Fruit fly (Drosophila melanogaster): ENCODE measurements around the gene CG8773.

Gene CG8773

dm6 chr3R:13319873-13320272, 25.3 kb downstream of the CG8773 start (continued):
- peak; percentile 24; the same call in 1 of the 2 replicates for TF ChIP-seq Rfx (GFP tag; IDR thresholded peaks at IDR 0.05)
- TF ChIP-seq row (GFP tag; IDR thresholded peaks at IDR 0.05) = no peak
- TF ChIP-seq Neu2 (GFP tag; optimal IDR thresholded peaks at IDR 0.05; ENCODE audit: borderline replicate concordance) = no peak
- no peak for TF ChIP-seq hbn (GFP tag; IDR thresholded peaks at IDR 0.05; ENCODE audit: partially characterized antibody)
- TF ChIP-seq CG12744 (GFP tag; optimal IDR thresholded peaks at IDR 0.05) = peak; percentile 31
- TF ChIP-seq CG13624 (GFP tag; optimal IDR thresholded peaks at IDR 0.05) = no peak
- TF ChIP-seq Nf-YB (GFP tag; optimal IDR thresholded peaks at IDR 0.05) = no peak
- TF ChIP-seq gt (GFP tag; IDR thresholded peaks at IDR 0.05) = no peak
- TF ChIP-seq C15 (GFP tag; IDR thresholded peaks at IDR 0.05) = no peak
- no peak for TF ChIP-seq jumu (GFP tag; optimal IDR thresholded peaks at IDR 0.05)
- TF ChIP-seq zfh1 (GFP tag; IDR thresholded peaks at IDR 0.05) = no peak
- peak; percentile 52 for TF ChIP-seq PHDP (tag; optimal IDR thresholded peaks at IDR 0.05)
- TF ChIP-seq odd (GFP tag; optimal IDR thresholded peaks at IDR 0.05) = peak; percentile 29
- TF ChIP-seq dan (GFP tag; IDR thresholded peaks at IDR 0.05) = no peak
- no peak for TF ChIP-seq CG15514 (GFP tag; optimal IDR thresholded peaks at IDR 0.05)
- no peak for TF ChIP-seq emc (GFP tag; optimal IDR thresholded peaks at IDR 0.05)
- no peak for TF ChIP-seq Dip3 (GFP tag; optimal IDR thresholded peaks at IDR 0.05)
- TF ChIP-seq Optix (GFP tag; IDR thresholded peaks at IDR 0.05) = no peak
- no peak for TF ChIP-seq cg (GFP tag; optimal IDR thresholded peaks at IDR 0.05)
- no peak for TF ChIP-seq fd96Cb (tag; optimal IDR thresholded peaks at IDR 0.05)
- no peak for TF ChIP-seq gcm2 (GFP tag; optimal IDR thresholded peaks at IDR 0.05)
- TF ChIP-seq sna (GFP tag; IDR thresholded peaks at IDR 0.05; ENCODE audit: partially characterized antibody) = no peak
- no peak for TF ChIP-seq CG8089 (GFP tag; optimal IDR thresholded peaks at IDR 0.05)
- TF ChIP-seq CG4328 (GFP tag; optimal IDR thresholded peaks at IDR 0.05) = no peak
- no peak for TF ChIP-seq chm (GFP tag; IDR thresholded peaks at IDR 0.05)
- TF ChIP-seq CG32767 (GFP tag; IDR thresholded peaks at IDR 0.05) = 0 out of 2 replicates have a peak, but pooled peaks have one; percentile 39
- no peak for TF ChIP-seq Hr3 (GFP tag; optimal IDR thresholded peaks at IDR 0.05)
- no peak for TF ChIP-seq ken (GFP tag; IDR thresholded peaks at IDR 0.05)
- TF ChIP-seq CG10274 (GFP tag; optimal IDR thresholded peaks at IDR 0.05) = no peak
- TF ChIP-seq br (optimal IDR thresholded peaks at IDR 0.05) = no peak
- TF ChIP-seq Lhr (GFP tag; optimal IDR thresholded peaks at IDR 0.05) = peak; percentile 4
- TF ChIP-seq CG17328 (GFP tag; IDR thresholded peaks at IDR 0.05) = no peak
- no peak for TF ChIP-seq Side (GFP tag; optimal IDR thresholded peaks at IDR 0.05)
- no peak for TF ChIP-seq CG1233 (GFP tag; optimal IDR thresholded peaks at IDR 0.05)
- TF ChIP-seq kni (GFP tag; optimal IDR thresholded peaks at IDR 0.05) = no peak
- peak; percentile 8 for TF ChIP-seq CG12659 (GFP tag; optimal IDR thresholded peaks at IDR 0.05)
- peak; percentile 5 for TF ChIP-seq CG9437 (GFP tag; optimal IDR thresholded peaks at IDR 0.05)
- TF ChIP-seq CG4730 (GFP tag; IDR thresholded peaks at IDR 0.05) = no peak
- TF ChIP-seq sob (GFP tag; IDR thresholded peaks at IDR 0.05) = no peak
- TF ChIP-seq vfl (GFP tag; optimal IDR thresholded peaks at IDR 0.05) = no peak
- TF ChIP-seq unpg (GFP tag; optimal IDR thresholded peaks at IDR 0.05) = no peak
- no peak for TF ChIP-seq MTF-1 (GFP tag; optimal IDR thresholded peaks at IDR 0.05; ENCODE audit: borderline replicate concordance)
- TF ChIP-seq CG8765 (GFP tag; IDR thresholded peaks at IDR 0.05) = no peak
- peak; percentile 39 for TF ChIP-seq CG7839 (tag; optimal IDR thresholded peaks at IDR 0.05)
- peak; percentile 16 for TF ChIP-seq CG13775 (GFP tag; optimal IDR thresholded peaks at IDR 0.05)
- TF ChIP-seq CG15269 (tag; optimal IDR thresholded peaks at IDR 0.05) = no peak
- no peak for TF ChIP-seq CG14860 (GFP tag; IDR thresholded peaks at IDR 0.05; ENCODE audit: partially characterized antibody)
- no peak for TF ChIP-seq al (GFP tag; IDR thresholded peaks at IDR 0.05)
- no peak for TF ChIP-seq CG8359 (GFP tag; optimal IDR thresholded peaks at IDR 0.05; ENCODE audit: borderline replicate concordance)
- TF ChIP-seq en (GFP tag; optimal IDR thresholded peaks at IDR 0.05) = no peak
- no peak for TF ChIP-seq luna (GFP tag; optimal IDR thresholded peaks at IDR 0.05)
- no peak for TF ChIP-seq Hey (tag; optimal IDR thresholded peaks at IDR 0.05)

All from whole organism, embryonic.